Worm (Caenorhabditis elegans) whole organism, L2 larva: Measurements from ENCODE around the gene gyf-1.

Source experiments
- F13H6.1 ChIP-seq: sonication (generic microtip); optimal IDR thresholded peaks from 2 replicates; lab custom pipeline; 2016; ENCODE audit warnings: missing genetic modification characterization, missing compliant biosample characterization
- R02D3.7 ChIP-seq: fragments of 150-350 bp; optimal IDR thresholded peaks from 2 replicates; lab custom pipeline; 2014; ENCODE audit warnings: missing biosample characterization, missing genetic modification characterization
- Y55F3AM.14 ChIP-seq: fragments of 200-800 bp; sonication (Bioruptor generic); optimal IDR thresholded peaks from 2 replicates; lab custom pipeline; 2018; ENCODE audit warnings: mild to moderate bottlenecking, missing genetic modification characterization, missing compliant biosample characterization
- ZK546.5 ChIP-seq: sonication (generic microtip); optimal IDR thresholded peaks from 2 replicates; lab custom pipeline; 2017; ENCODE audit warnings: missing biosample characterization, missing genetic modification characterization
- alr-1 ChIP-seq: fragments of 150-350 bp; optimal IDR thresholded peaks from 2 replicates; lab custom pipeline; 2014; ENCODE audit warnings: missing biosample characterization, missing genetic modification characterization
- ama-1 ChIP-seq: fragments of 150-350 bp; optimal IDR thresholded peaks from 2 replicates; lab custom pipeline; 2018; ENCODE audit warnings: inconsistent platforms
- ceh-16 ChIP-seq: fragments of 150-350 bp; optimal IDR thresholded peaks from 2 replicates; lab custom pipeline; 2014; ENCODE audit warnings: missing biosample characterization, missing genetic modification characterization
- ceh-82 ChIP-seq: fragments of 150-350 bp; optimal IDR thresholded peaks from 2 replicates; lab custom pipeline; 2014; ENCODE audit warnings: missing biosample characterization, missing genetic modification characterization
- dmd-4 ChIP-seq: sonication (generic microtip); optimal IDR thresholded peaks from 2 replicates; lab custom pipeline; 2017; ENCODE audit warnings: missing biosample characterization, missing genetic modification characterization
- egl-27 ChIP-seq: sonication (generic microtip); optimal IDR thresholded peaks from 3 replicates; lab custom pipeline; 2017; ENCODE audit warnings: missing biosample characterization, missing genetic modification reagents, missing genetic modification characterization
- elt-1 ChIP-seq: fragments of 150-350 bp; optimal IDR thresholded peaks from 2 replicates; lab custom pipeline; 2014; ENCODE audit warnings: missing biosample characterization, missing genetic modification characterization
- fos-1 ChIP-seq: fragments of 150-350 bp; optimal IDR thresholded peaks from 2 replicates; lab custom pipeline; 2014; ENCODE audit warnings: missing biosample characterization, missing genetic modification characterization
- lin-11 ChIP-seq: fragments of 150-350 bp; sonication (generic microtip); optimal IDR thresholded peaks from 2 replicates; lab custom pipeline; 2014; ENCODE audit warnings: missing biosample characterization, missing genetic modification characterization, inconsistent platforms, mixed read lengths
- lin-13 ChIP-seq: fragments of 150-350 bp; optimal IDR thresholded peaks from 2 replicates; lab custom pipeline; 2014; ENCODE audit warnings: missing biosample characterization, missing genetic modification reagents, missing genetic modification characterization
- lin-39 ChIP-seq: fragments of 150-350 bp; optimal IDR thresholded peaks from 2 replicates; lab custom pipeline; 2014; ENCODE audit warnings: missing biosample characterization, missing genetic modification reagents, missing genetic modification characterization
- lsy-2 ChIP-seq, 2 experiments: fragments of 150-350 bp in 1 of 2; sonication (generic microtip) in 1 of 2; optimal IDR thresholded peaks; 2 replicates each; lab custom pipeline; 2014 to 2017; ENCODE audit warnings: missing biosample characterization in 2 of 2, missing genetic modification characterization in 2 of 2
- mab-5 ChIP-seq: fragments of 150-350 bp; optimal IDR thresholded peaks from 2 replicates; lab custom pipeline; 2014; ENCODE audit warnings: missing biosample characterization, missing genetic modification characterization
- mbf-1 ChIP-seq: sonication (generic microtip); optimal IDR thresholded peaks from 2 replicates; lab custom pipeline; 2017; ENCODE audit warnings: missing biosample characterization, missing genetic modification characterization
- mdl-1 ChIP-seq, 2 experiments: fragments of 150-350 bp in 1 of 2; sonication (generic microtip) in 1 of 2; optimal IDR thresholded peaks; 2 replicates each; lab custom pipeline; 2017; ENCODE audit warnings: missing biosample characterization in 2 of 2, missing genetic modification characterization in 2 of 2
- nhr-11 ChIP-seq: fragments of 150-350 bp; optimal IDR thresholded peaks from 2 replicates; lab custom pipeline; 2014; ENCODE audit warnings: missing biosample characterization, missing genetic modification characterization
- nhr-129 ChIP-seq: fragments of 150-350 bp; optimal IDR thresholded peaks from 2 replicates; lab custom pipeline; 2014; ENCODE audit warnings: missing biosample characterization, missing genetic modification characterization
- nhr-25 ChIP-seq: fragments of 150-350 bp; sonication (generic microtip); optimal IDR thresholded peaks from 3 replicates; lab custom pipeline; 2014; ENCODE audit warnings: missing biosample characterization, missing genetic modification characterization
- nhr-6 ChIP-seq: fragments of 150-350 bp; optimal IDR thresholded peaks from 2 replicates; lab custom pipeline; 2014; ENCODE audit warnings: missing biosample characterization, missing genetic modification characterization
- nhr-77 ChIP-seq: fragments of 150-350 bp; optimal IDR thresholded peaks from 2 replicates; lab custom pipeline; 2014; ENCODE audit warnings: missing biosample characterization, missing genetic modification characterization
- peb-1 ChIP-seq: fragments of 150-350 bp; optimal IDR thresholded peaks from 2 replicates; lab custom pipeline; 2014; ENCODE audit warnings: missing biosample characterization, missing genetic modification characterization
- sem-4 ChIP-seq: fragments of 150-350 bp; optimal IDR thresholded peaks from 2 replicates; lab custom pipeline; 2014; ENCODE audit warnings: missing biosample characterization, missing genetic modification reagents, missing genetic modification characterization
- skn-1 ChIP-seq: sonication (generic microtip); optimal IDR thresholded peaks from 2 replicates; lab custom pipeline; 2017; ENCODE audit warnings: missing biosample characterization, missing genetic modification characterization
- sma-9 ChIP-seq, 2 experiments: fragments of 150-350 bp in 1 of 2; sonication (generic microtip) in 1 of 2; optimal IDR thresholded peaks; 2 replicates each; lab custom pipeline; 2014 to 2016; ENCODE audit warnings: missing genetic modification characterization in 2 of 2, mild to moderate bottlenecking in 1 of 2, missing biosample characterization in 1 of 2, missing compliant biosample characterization in 1 of 2, missing genetic modification reagents in 1 of 2, moderate library complexity in 1 of 2
- snpc-4 ChIP-seq: fragments of 150-350 bp; optimal IDR thresholded peaks from 2 replicates; lab custom pipeline; 2014; ENCODE audit warnings: missing biosample characterization, missing genetic modification characterization
- unc-39 ChIP-seq: fragments of 150-350 bp; optimal IDR thresholded peaks from 2 replicates; lab custom pipeline; 2014; ENCODE audit warnings: missing biosample characterization, missing genetic modification characterization
- unc-55 ChIP-seq: fragments of 150-350 bp; sonication (generic microtip); optimal IDR thresholded peaks from 3 replicates; lab custom pipeline; 2014; ENCODE audit warnings: missing biosample characterization, missing genetic modification reagents, missing genetic modification characterization
- unc-62 ChIP-seq: fragments of 150-350 bp; optimal IDR thresholded peaks from 2 replicates; lab custom pipeline; 2014; ENCODE audit warnings: missing biosample characterization, missing genetic modification reagents, missing genetic modification characterization
- zag-1 ChIP-seq: fragments of 150-350 bp; optimal IDR thresholded peaks from 2 replicates; lab custom pipeline; 2014; ENCODE audit warnings: missing biosample characterization, missing genetic modification characterization
- ztf-1 ChIP-seq: fragments of 200-800 bp; sonication (Bioruptor generic); conservative IDR thresholded peaks from 2 replicates; pipeline ENCODE4 v1.3.6; 2022; ENCODE audit warnings: missing genetic modification characterization, missing compliant biosample characterization
- ztf-4 ChIP-seq: fragments of 150-350 bp; optimal IDR thresholded peaks from 2 replicates; lab custom pipeline; 2014; ENCODE audit warnings: missing biosample characterization, missing genetic modification characterization

Gene gyf-1

ce11 chrII:6661211-6661610 is 22.8 kb upstream of the gyf-1 start, which contains the start of gene T19D12.2:
TSS of gene T19D12.2 (plus strand) at chrII:6661335.
- TF ChIP-seq F13H6.1 (tag; lab: Kevin White, UChicago) (no peak), fos-1 (tag; lab: Kevin White, UChicago) (peak; percentile 82)

- TF ChIP-seq fos-1 (tag; lab: Kevin White, UChicago) (peak; percentile 30), mdl-1 (tag; optimal IDR thresholded peaks at IDR 0.05; lab: Kevin White, UChicago) (no peak), sem-4 (tag; lab: Kevin White, UChicago) (no peak), unc-39 (tag; lab: Kevin White, UChicago) (no peak), nhr-77 (no peak), Y55F3AM.14 (GFP tag; lab: Kevin White, UChicago) (no peak), lin-13 (GFP tag; lab: Kevin White, UChicago) (no peak), ama-1 (no peak), ztf-4 (tag; lab: Kevin White, UChicago) (no peak)
- TF ChIP-seq, all 48 proteins: peak for 1
Observed at ce11 chrII:6663799-6664198, 20.2 kb upstream of the gyf-1 start.

- TF ChIP-seq fos-1 (tag; lab: Kevin White, UChicago) (peak; percentile 81), lin-39 (tag; lab: Kevin White, UChicago) (no peak), peb-1 (no peak), lsy-2 (tag; optimal IDR thresholded peaks at IDR 0.05; lab: Kevin White, UChicago) (no peak), nhr-6 (no peak), R02D3.7 (tag; lab: Kevin White, UChicago) (no peak), dmd-4 (tag; lab: Kevin White, UChicago) (no peak), sma-9 (GFP tag; optimal IDR thresholded peaks at IDR 0.05; lab: Kevin White, UChicago) (peak; percentile 14), sma-9 (tag; optimal IDR thresholded peaks at IDR 0.05; lab: Kevin White, UChicago) (no peak), mab-5 (tag; lab: Kevin White, UChicago) (no peak), unc-55 (GFP tag; lab: Kevin White, UChicago) (no peak), alr-1 (tag; lab: Kevin White, UChicago) (no peak)
Observed at ce11 chrII:6665908-6666307, 18.1 kb upstream of the gyf-1 start.

- TF ChIP-seq unc-55 (GFP tag; lab: Kevin White, UChicago) = no peak
- TF ChIP-seq lsy-2 (tag; optimal IDR thresholded peaks at IDR 0.05; lab: Kevin White, UChicago) = no peak
- TF ChIP-seq peb-1 = no peak
- no peak for TF ChIP-seq nhr-25 (tag; lab: Kevin White, UChicago)
- no peak for TF ChIP-seq nhr-129 (tag; lab: Kevin White, UChicago)
- no peak for TF ChIP-seq alr-1 (tag; lab: Kevin White, UChicago)
- no peak for TF ChIP-seq nhr-11 (tag; lab: Kevin White, UChicago)
- TF ChIP-seq ceh-16 (tag; lab: Kevin White, UChicago) = no peak
- TF ChIP-seq unc-39 (tag; lab: Kevin White, UChicago) = no peak
- no peak for TF ChIP-seq ZK546.5
- TF ChIP-seq dmd-4 (tag; lab: Kevin White, UChicago) = no peak
- no peak for TF ChIP-seq ceh-82
- no peak for TF ChIP-seq sem-4 (tag; lab: Kevin White, UChicago)
- TF ChIP-seq ztf-1 = no peak
- no peak for TF ChIP-seq egl-27 (tag; lab: Kevin White, UChicago)
- TF ChIP-seq, all 48 proteins: peak for 0
Observed at ce11 chrII:6666598-6666997, 17.4 kb upstream of the gyf-1 start, which contains the start of gene T19D12.1. TSS of gene T19D12.1 (plus strand) at chrII:6666898.

- no peak for TF ChIP-seq lin-11 (tag; lab: Kevin White, UChicago)
- no peak for TF ChIP-seq ama-1
- TF ChIP-seq snpc-4 = no peak
- TF ChIP-seq ceh-16 (tag; lab: Kevin White, UChicago) = no peak
- no peak for TF ChIP-seq Y55F3AM.14 (GFP tag; lab: Kevin White, UChicago)
- no peak for TF ChIP-seq ceh-82
- TF ChIP-seq R02D3.7 (tag; lab: Kevin White, UChicago) = no peak
- TF ChIP-seq unc-62 (GFP tag; lab: Kevin White, UChicago) = no peak
- no peak for TF ChIP-seq zag-1
- TF ChIP-seq ztf-4 (tag; lab: Kevin White, UChicago) = no peak
- no peak for TF ChIP-seq nhr-6
- TF ChIP-seq fos-1 (tag; lab: Kevin White, UChicago) = no peak
- no peak for TF ChIP-seq skn-1
- no peak for TF ChIP-seq peb-1
- TF ChIP-seq alr-1 (tag; lab: Kevin White, UChicago) = no peak
- no peak for TF ChIP-seq mbf-1
- TF ChIP-seq elt-1 = no peak
- no peak for TF ChIP-seq F13H6.1 (tag; lab: Kevin White, UChicago)
Observed at ce11 chrII:6667534-6667933, 16.5 kb upstream of the gyf-1 start.
